Fruit fly (Drosophila melanogaster): ENCODE data around the gene Plzf.
"Not testable (repeated sequence)": the region's sequence is repeated elsewhere in the genome, so short reads cannot be mapped to it uniquely, and the experiment has no call there.

The Plzf gene

dm6 chr2L:12010877-12011666 lies 37.6 kb downstream of the Plzf start:
- peak; percentile 91 for TF ChIP-seq CG17801 (GFP tag; optimal IDR thresholded peaks at IDR 0.05; ENCODE audit: partially characterized antibody)

DNA sequence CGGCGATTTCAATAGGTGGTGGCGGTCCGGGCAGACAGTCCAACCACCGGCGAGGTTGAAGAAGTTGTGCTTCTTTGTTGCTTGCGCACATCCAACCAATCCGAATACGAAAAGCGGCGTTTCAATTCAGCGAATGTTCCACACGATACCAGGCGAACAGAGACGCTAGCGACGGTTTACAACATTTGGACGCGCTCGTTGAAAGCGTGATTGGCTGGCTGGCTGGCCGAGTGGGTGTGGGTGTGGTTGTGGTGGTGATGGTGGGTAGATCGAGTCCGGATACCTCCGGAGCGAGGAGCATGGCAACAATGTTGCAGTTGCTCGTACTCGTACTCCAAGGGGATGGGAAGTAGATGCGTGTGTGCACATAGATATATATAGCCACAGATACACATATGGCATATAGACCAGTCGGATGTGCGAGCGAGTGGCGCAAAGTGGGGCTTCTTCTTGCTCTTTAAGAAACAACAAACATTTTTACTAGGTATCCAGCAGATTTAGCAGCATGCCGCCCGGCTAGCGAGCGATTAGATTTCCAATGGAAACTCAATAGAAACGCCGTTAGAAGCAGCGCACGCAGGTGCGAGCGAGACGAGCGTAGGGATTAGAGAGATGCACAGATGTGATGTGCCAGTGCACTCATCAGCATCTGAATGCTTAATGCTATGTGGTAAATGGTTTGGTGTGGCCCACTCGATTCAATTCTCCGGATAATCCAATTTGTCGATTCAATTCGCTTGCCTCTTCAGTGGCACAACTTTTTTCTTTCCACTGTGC lies 38.4 kb downstream of the Plzf start:
- TF ChIP-seq CG17801 (GFP tag; optimal IDR thresholded peaks at IDR 0.05; ENCODE audit: partially characterized antibody), result peak; percentile 70

DNA sequence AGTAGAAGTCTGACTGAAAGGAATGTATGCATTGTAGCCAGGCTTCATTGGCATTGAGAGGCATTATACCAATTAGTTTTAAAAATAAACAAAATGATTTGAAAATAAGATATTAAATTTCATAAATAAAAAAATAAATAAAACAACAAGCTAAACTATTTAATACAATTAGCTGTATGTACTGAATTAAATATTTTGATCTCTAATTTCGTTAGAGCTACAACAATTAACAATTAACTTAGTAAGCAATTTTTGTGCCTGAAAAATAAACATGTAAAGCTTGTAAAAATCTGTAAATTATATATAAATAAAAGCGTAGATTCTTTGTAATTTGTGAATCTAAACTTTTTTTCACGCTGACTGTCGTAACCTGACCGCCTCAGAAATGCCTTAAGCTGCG lies 40.9 kb downstream of the Plzf start, which contains the start of gene Rh5:
Rh5 (plus strand) TSS at position 301 of the 400 bp plus-strand sequence.
- TF ChIP-seq CG17801 (GFP tag; optimal IDR thresholded peaks at IDR 0.05; ENCODE audit: partially characterized antibody), result no peak

- peak; percentile 87 for TF ChIP-seq CG17801 (GFP tag; optimal IDR thresholded peaks at IDR 0.05; ENCODE audit: partially characterized antibody)
Observed at dm6 chr2L:12007331-12007791, 41.4 kb downstream of the Plzf start.

- TF ChIP-seq CG17801 (GFP tag; optimal IDR thresholded peaks at IDR 0.05; ENCODE audit: partially characterized antibody), result peak; percentile 90
Observed at dm6 chr2L:12006397-12007330, 42.1 kb downstream of the Plzf start.

dm6 chr2L:12005436-12006396 lies 43.0 kb downstream of the Plzf start:
- TF ChIP-seq CG17801 (GFP tag; optimal IDR thresholded peaks at IDR 0.05; ENCODE audit: partially characterized antibody), result no peak

- no peak for TF ChIP-seq CG17801 (GFP tag; optimal IDR thresholded peaks at IDR 0.05; ENCODE audit: partially characterized antibody)
Observed at dm6 chr2L:12004211-12004979, 44.3 kb downstream of the Plzf start.

DNA sequence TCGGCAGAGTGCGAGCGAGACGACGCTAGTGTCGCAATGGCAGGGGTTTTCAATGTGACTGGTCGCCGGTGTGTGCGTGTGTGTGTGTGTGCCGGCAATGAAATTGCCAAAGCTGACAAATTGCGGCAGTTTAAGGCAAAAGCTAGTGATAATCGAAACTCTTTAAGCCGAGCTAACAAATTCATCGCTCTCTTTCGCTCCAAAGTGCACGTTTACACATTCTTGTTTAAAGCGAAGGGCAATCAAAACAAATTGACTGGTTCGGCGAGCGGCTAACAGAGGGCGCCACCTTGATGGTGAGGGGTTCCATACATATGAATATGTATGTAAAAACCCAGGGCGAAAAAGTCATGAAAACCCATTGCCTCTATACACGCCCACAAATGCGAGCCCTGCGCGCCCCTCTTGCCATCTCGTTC lies 44.9 kb downstream of the Plzf start:
- TF ChIP-seq CG17801 (GFP tag; optimal IDR thresholded peaks at IDR 0.05; ENCODE audit: partially characterized antibody), result peak; percentile 22

DNA sequence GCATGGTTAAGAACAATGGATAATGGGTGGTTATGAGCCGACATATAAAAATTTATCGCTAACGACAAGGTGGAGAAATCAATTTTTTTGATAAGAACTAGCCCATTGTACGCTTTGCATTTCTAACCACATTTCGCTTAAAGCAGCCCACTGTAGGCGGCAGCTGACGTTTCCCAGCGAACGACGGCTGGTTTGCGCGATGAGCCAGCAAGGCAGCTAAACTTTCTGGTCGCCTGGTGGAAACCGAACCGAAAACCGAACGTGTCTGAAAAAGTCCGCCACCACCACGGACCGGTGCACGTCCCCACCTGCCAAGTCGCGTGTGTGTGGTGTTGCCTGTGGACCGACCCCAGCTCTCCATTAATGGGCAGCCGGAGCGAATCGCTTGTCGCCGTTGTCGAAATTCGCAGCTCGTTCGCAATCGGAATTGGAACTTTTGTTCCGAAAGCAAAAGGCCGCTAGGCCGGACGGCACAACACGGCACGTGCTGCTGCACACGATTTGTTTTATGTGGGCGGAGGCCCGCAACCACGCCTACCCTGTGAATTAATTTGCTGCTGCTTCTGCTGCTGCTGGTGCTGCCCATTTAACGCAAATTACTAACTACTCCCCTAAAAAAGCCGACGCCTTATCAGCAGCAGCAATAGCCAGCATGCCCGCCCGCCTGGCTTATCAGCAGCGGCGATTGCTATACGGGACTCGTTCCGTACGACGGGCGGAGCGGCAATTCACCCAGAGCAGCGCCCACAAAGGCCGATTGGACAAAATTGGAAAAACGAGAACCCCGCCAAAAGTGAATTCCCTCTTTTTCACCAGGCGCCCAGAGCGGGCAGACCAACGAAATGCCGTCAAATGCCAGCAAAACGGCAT lies 45.6 kb downstream of the Plzf start:
- TF ChIP-seq CG17801 (GFP tag; optimal IDR thresholded peaks at IDR 0.05; ENCODE audit: partially characterized antibody), result no peak

DNA sequence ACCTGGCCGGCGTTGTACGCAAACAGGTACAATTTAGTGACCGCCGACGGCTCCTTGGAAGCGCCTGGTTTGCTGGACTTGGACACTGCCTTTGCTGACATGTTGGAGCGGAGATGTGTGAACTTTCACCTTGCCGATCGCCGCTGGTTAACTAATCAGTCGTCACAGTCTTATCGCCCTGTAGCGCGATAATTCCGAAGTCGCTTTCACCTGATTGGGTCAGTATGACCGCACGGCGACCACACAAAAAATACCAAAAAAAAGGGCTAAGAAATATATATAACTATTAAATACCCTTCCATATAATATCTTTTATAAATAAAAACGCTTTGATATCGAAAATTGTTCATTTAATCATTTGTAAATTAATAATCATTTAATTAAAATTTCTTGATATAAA lies 46.7 kb downstream of the Plzf start, which contains the start of gene Hacd1:
Hacd1 (minus strand) TSS at position 216 of the 400 bp plus-strand sequence.
- peak; percentile 44 for TF ChIP-seq CG17801 (GFP tag; optimal IDR thresholded peaks at IDR 0.05; ENCODE audit: partially characterized antibody)

DNA sequence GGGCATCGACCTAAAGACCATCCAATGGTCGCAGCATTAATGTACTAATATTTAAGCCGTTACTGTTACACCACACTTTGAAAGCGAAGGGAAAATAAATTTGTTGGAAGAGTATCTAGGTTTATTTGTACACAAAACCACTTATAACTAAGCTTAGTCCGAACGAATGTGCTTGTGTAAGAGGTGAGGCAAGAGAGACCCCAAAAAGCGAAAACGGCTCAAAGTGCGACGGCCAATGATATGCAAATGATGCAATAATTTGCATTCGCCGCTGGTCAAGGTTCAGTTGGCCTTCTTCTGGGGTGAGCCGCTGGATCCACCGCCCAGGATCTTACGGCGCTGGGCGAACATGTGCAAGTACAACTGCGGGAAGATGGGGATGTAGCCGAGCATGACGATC lies 47.6 kb downstream of the Plzf start:
- TF ChIP-seq CG17801 (GFP tag; optimal IDR thresholded peaks at IDR 0.05; ENCODE audit: partially characterized antibody), result no peak

dm6 chr2L:11999240-11999704 lies 49.4 kb downstream of the Plzf start, which contains the start of the genes CG18787 and Nfs1:
TSS of gene CG18787 (minus strand) at chr2L:11999340.
TSS of gene Nfs1 (plus strand) at chr2L:11999654.
- TF ChIP-seq CG17801 (GFP tag; optimal IDR thresholded peaks at IDR 0.05; ENCODE audit: partially characterized antibody), result not testable (repeated sequence)
